Worm (Caenorhabditis elegans) whole organism, late embryonic: ENCODE results near the gene K07F5.8.
A peak's percentile ranks its signal among the peaks of the same experiment; 100 is the strongest.

Experiments used
- C08G9.2 ChIP-seq: sonication (generic microtip); optimal IDR thresholded peaks from 2 replicates; lab custom pipeline; 2016; ENCODE audit warnings: mild to moderate bottlenecking, missing genetic modification characterization, moderate library complexity, missing compliant biosample characterization
- F13H6.1 ChIP-seq: sonication (generic microtip); optimal IDR thresholded peaks from 2 replicates; lab custom pipeline; 2016; ENCODE audit warnings: missing genetic modification characterization, missing compliant biosample characterization
- K02D7.2 ChIP-seq: sonication (generic microtip); optimal IDR thresholded peaks from 2 replicates; lab custom pipeline; 2017; ENCODE audit warnings: mild to moderate bottlenecking, missing genetic modification characterization, missing compliant biosample characterization
- K09A11.1 ChIP-seq: sonication (generic microtip); optimal IDR thresholded peaks from 2 replicates; lab custom pipeline; 2017; ENCODE audit warnings: antibody characterized with exemption, mild to moderate bottlenecking, missing genetic modification characterization, missing compliant biosample characterization; ENCODE audit not compliant: insufficient read depth
- Y22D7AL.16 ChIP-seq: sonication (generic microtip); optimal IDR thresholded peaks from 2 replicates; lab custom pipeline; 2016; ENCODE audit warnings: missing genetic modification characterization, missing compliant biosample characterization
- ahr-1 ChIP-seq: sonication (generic microtip); optimal IDR thresholded peaks from 2 replicates; lab custom pipeline; 2016; ENCODE audit warnings: missing genetic modification characterization, missing compliant biosample characterization
- ama-1 ChIP-seq: fragments of 150-350 bp; optimal IDR thresholded peaks from 2 replicates; lab custom pipeline; 2014
- ceh-14 ChIP-seq: sonication (generic microtip); optimal IDR thresholded peaks from 2 replicates; lab custom pipeline; 2016; ENCODE audit warnings: missing genotype, missing genetic modification characterization, missing compliant biosample characterization
- ceh-18 ChIP-seq: sonication (generic microtip); optimal IDR thresholded peaks from 2 replicates; lab custom pipeline; 2016; ENCODE audit warnings: missing genetic modification characterization, missing compliant biosample characterization
- ceh-2 ChIP-seq: sonication (generic microtip); optimal IDR thresholded peaks from 2 replicates; lab custom pipeline; 2016; ENCODE audit warnings: missing genotype, missing genetic modification characterization, missing compliant biosample characterization
- ceh-22 ChIP-seq: sonication (generic microtip); optimal IDR thresholded peaks from 2 replicates; lab custom pipeline; 2017; ENCODE audit warnings: missing biosample characterization, missing genetic modification characterization
- ceh-30 ChIP-seq: fragments of 150-350 bp; optimal IDR thresholded peaks from 2 replicates; lab custom pipeline; 2014; ENCODE audit warnings: missing biosample characterization, missing genetic modification characterization
- ceh-31 ChIP-seq: sonication (generic microtip); optimal IDR thresholded peaks from 2 replicates; lab custom pipeline; 2016; ENCODE audit warnings: missing genetic modification characterization, missing compliant biosample characterization
- ceh-34 ChIP-seq: sonication (generic microtip); optimal IDR thresholded peaks from 2 replicates; lab custom pipeline; 2016; ENCODE audit warnings: mild to moderate bottlenecking, missing genetic modification characterization, missing compliant biosample characterization
- ceh-48 ChIP-seq: sonication (generic microtip); optimal IDR thresholded peaks from 2 replicates; lab custom pipeline; 2016; ENCODE audit warnings: missing genetic modification characterization, inconsistent platforms, missing compliant biosample characterization
- ceh-6 ChIP-seq: fragments of 200-800 bp; sonication (Bioruptor generic); optimal IDR thresholded peaks from 2 replicates; lab custom pipeline; 2018; ENCODE audit warnings: mild to moderate bottlenecking, missing genetic modification characterization, missing compliant biosample characterization
- che-1 ChIP-seq: sonication (generic microtip); optimal IDR thresholded peaks from 2 replicates; lab custom pipeline; 2016; ENCODE audit warnings: mild to moderate bottlenecking, missing genetic modification characterization, missing compliant biosample characterization
- dve-1 ChIP-seq: sonication (generic microtip); optimal IDR thresholded peaks from 2 replicates; lab custom pipeline; 2017; ENCODE audit warnings: antibody characterized with exemption, mild to moderate bottlenecking, missing genetic modification characterization, missing compliant biosample characterization
- elt-4 ChIP-seq: sonication (generic microtip); optimal IDR thresholded peaks from 2 replicates; lab custom pipeline; 2016; ENCODE audit warnings: missing genetic modification characterization, missing compliant biosample characterization
- fax-1 ChIP-seq: sonication (generic microtip); optimal IDR thresholded peaks from 2 replicates; lab custom pipeline; 2016; ENCODE audit warnings: missing genotype, missing genetic modification characterization, missing compliant biosample characterization
- fkh-10 ChIP-seq: fragments of 150-350 bp; optimal IDR thresholded peaks from 2 replicates; lab custom pipeline; 2014; ENCODE audit warnings: missing biosample characterization, missing genetic modification reagents, missing genetic modification characterization
- fkh-6 ChIP-seq: sonication (generic microtip); optimal IDR thresholded peaks from 2 replicates; lab custom pipeline; 2016; ENCODE audit warnings: missing genetic modification characterization, missing compliant biosample characterization
- hlh-13 ChIP-seq: fragments of 200-800 bp; sonication (Bioruptor generic); optimal IDR thresholded peaks from 2 replicates; lab custom pipeline; 2018; ENCODE audit warnings: mild to moderate bottlenecking, missing genetic modification characterization, missing compliant biosample characterization
- hlh-15 ChIP-seq: sonication (generic microtip); optimal IDR thresholded peaks from 2 replicates; lab custom pipeline; 2016; ENCODE audit warnings: missing genetic modification characterization, missing compliant biosample characterization
- hlh-30 ChIP-seq: sonication (generic microtip); optimal IDR thresholded peaks from 2 replicates; lab custom pipeline; 2017; ENCODE audit warnings: antibody characterized with exemption, missing genetic modification characterization, missing compliant biosample characterization; ENCODE audit not compliant: insufficient read depth
- hlh-6 ChIP-seq: sonication (generic microtip); optimal IDR thresholded peaks from 2 replicates; lab custom pipeline; 2016; ENCODE audit warnings: missing genotype, missing genetic modification characterization, missing compliant biosample characterization
- lim-6 ChIP-seq: sonication (generic microtip); optimal IDR thresholded peaks from 2 replicates; lab custom pipeline; 2016; ENCODE audit warnings: missing genetic modification characterization, missing compliant biosample characterization
- lin-11 ChIP-seq: fragments of 200-800 bp; sonication (Bioruptor generic); optimal IDR thresholded peaks from 2 replicates; lab custom pipeline; 2018; ENCODE audit warnings: mild to moderate bottlenecking, missing genetic modification characterization, missing compliant biosample characterization
- nfya-1 ChIP-seq: sonication (generic microtip); optimal IDR thresholded peaks from 2 replicates; lab custom pipeline; 2017; ENCODE audit warnings: missing genetic modification characterization, mild to moderate bottlenecking, missing compliant biosample characterization, antibody characterized with exemption, moderate library complexity
- nhr-232 ChIP-seq: sonication (generic microtip); optimal IDR thresholded peaks from 2 replicates; lab custom pipeline; 2016; ENCODE audit warnings: missing genetic modification characterization, missing compliant biosample characterization
- npax-4 ChIP-seq: sonication (generic microtip); optimal IDR thresholded peaks from 2 replicates; lab custom pipeline; 2016; ENCODE audit warnings: missing genetic modification characterization, missing compliant biosample characterization
- pat-9 ChIP-seq: fragments of 200-800 bp; sonication (Bioruptor generic); optimal IDR thresholded peaks from 2 replicates; lab custom pipeline; 2018; ENCODE audit warnings: mild to moderate bottlenecking, missing genetic modification characterization, moderate library complexity, missing compliant biosample characterization
- pax-1 ChIP-seq: fragments of 150-350 bp; optimal IDR thresholded peaks from 2 replicates; lab custom pipeline; 2014; ENCODE audit warnings: missing biosample characterization, missing genetic modification characterization
- pha-2 ChIP-seq: sonication (generic microtip); optimal IDR thresholded peaks from 2 replicates; lab custom pipeline; 2017; ENCODE audit warnings: mild to moderate bottlenecking, missing genetic modification characterization, missing compliant biosample characterization
- pha-4 ChIP-seq: fragments of 150-350 bp; optimal IDR thresholded peaks from 2 replicates; lab custom pipeline; 2018; ENCODE audit warnings: missing biosample characterization, missing genetic modification reagents, missing genetic modification characterization
- pros-1 ChIP-seq: fragments of 150-350 bp; optimal IDR thresholded peaks from 2 replicates; lab custom pipeline; 2014; ENCODE audit warnings: missing biosample characterization, missing genetic modification reagents, missing genetic modification characterization
- ref-2 ChIP-seq: sonication (generic microtip); optimal IDR thresholded peaks from 2 replicates; lab custom pipeline; 2016; ENCODE audit warnings: missing genetic modification characterization, missing compliant biosample characterization
- rnt-1 ChIP-seq: sonication (generic microtip); optimal IDR thresholded peaks from 2 replicates; lab custom pipeline; 2016; ENCODE audit warnings: missing genetic modification characterization, missing compliant biosample characterization
- syd-9 ChIP-seq: sonication (generic microtip); optimal IDR thresholded peaks from 2 replicates; lab custom pipeline; 2016; ENCODE audit warnings: mild to moderate bottlenecking, missing genetic modification characterization, moderate library complexity, missing compliant biosample characterization
- tbx-7 ChIP-seq: sonication (generic microtip); optimal IDR thresholded peaks from 2 replicates; lab custom pipeline; 2016; ENCODE audit warnings: missing genotype, missing genetic modification characterization, missing compliant biosample characterization
- unc-42 ChIP-seq: sonication (generic microtip); optimal IDR thresholded peaks from 2 replicates; lab custom pipeline; 2016; ENCODE audit warnings: missing genotype, missing genetic modification characterization, missing compliant biosample characterization
- unc-55 ChIP-seq: sonication (generic microtip); optimal IDR thresholded peaks from 2 replicates; lab custom pipeline; 2017; ENCODE audit warnings: missing biosample characterization, missing genetic modification reagents, missing genetic modification characterization
- ztf-16 ChIP-seq: sonication (generic microtip); optimal IDR thresholded peaks from 2 replicates; lab custom pipeline; 2017; ENCODE audit warnings: missing genetic modification characterization, missing compliant biosample characterization

The K07F5.8 gene

ce11 chrIV:9889857-9890256, 40.3 kb upstream of the K07F5.8 start, which contains the start of gene ttbk-3:
Gene ttbk-3, minus strand, starts transcription at chrIV:9889957.
- no peak for TF ChIP-seq ceh-2 (tag; lab: Kevin White, UChicago)
- no peak for TF ChIP-seq npax-4 (tag; lab: Kevin White, UChicago)
- TF ChIP-seq pha-2 (tag; lab: Kevin White, UChicago) = no peak
- no peak for TF ChIP-seq lim-6 (tag; lab: Kevin White, UChicago)
- no peak for TF ChIP-seq Y22D7AL.16
- no peak for TF ChIP-seq ceh-18 (tag; lab: Kevin White, UChicago)

- TF ChIP-seq F13H6.1 (no peak), ztf-16 (no peak), dve-1 (tag; lab: Kevin White, UChicago) (peak; percentile 2), unc-55 (GFP tag; lab: Kevin White, UChicago) (peak; percentile 28), unc-42 (tag; lab: Kevin White, UChicago) (peak; percentile 86), nfya-1 (tag; lab: Kevin White, UChicago) (peak; percentile 16), ceh-31 (peak; percentile 44)
- TF ChIP-seq, all 69 proteins: peak for 5
These were observed 34.7 kb upstream of the K07F5.8 start, which contains the start of the genes prp-18 and mccc-1 for ce11 chrIV:9884257-9884656. Gene prp-18, minus strand, starts transcription at chrIV:9884383. Gene mccc-1, plus strand, starts transcription at chrIV:9884570.

- TF ChIP-seq F13H6.1 (no peak), ceh-34 (tag; lab: Kevin White, UChicago) (no peak)
These were observed 29.4 kb upstream of the K07F5.8 start, which contains the start of gene nhr-4 for ce11 chrIV:9878893-9879379. Gene nhr-4, plus strand, starts transcription at chrIV:9879329.

DNA sequence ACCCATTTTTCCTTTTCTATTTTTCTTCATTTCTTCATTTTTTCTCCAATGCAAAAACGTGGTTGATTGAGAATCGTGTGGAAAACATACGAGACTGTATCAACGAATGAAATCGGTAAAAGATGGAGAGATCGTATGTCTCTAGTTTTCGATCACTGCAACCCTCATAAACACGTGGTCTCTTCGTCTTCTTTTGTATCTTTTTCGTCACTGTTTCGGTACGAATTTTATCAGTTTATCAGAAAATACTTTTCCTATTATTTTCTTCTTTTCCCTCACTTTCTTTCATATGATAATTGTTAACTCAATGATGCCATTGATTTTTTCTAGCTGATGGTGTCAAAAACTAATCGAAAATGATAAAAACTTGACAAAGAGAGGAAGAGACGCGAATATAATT, 26.1 kb upstream of the K07F5.8 start:
- TF ChIP-seq nhr-232 (no peak), elt-4 (no peak), K02D7.2 (tag; lab: Kevin White, UChicago) (no peak), lin-11 (no peak), rnt-1 (no peak), ceh-14 (no peak), ceh-48 (tag; lab: Kevin White, UChicago) (no peak), ceh-30 (no peak)

ce11 chrIV:9873837-9874236, 24.3 kb upstream of the K07F5.8 start:
- TF ChIP-seq unc-55 (GFP tag; lab: Kevin White, UChicago) (peak; percentile 9), K09A11.1 (tag; lab: Kevin White, UChicago) (no peak), elt-4 (no peak), ceh-30 (no peak), ama-1 (lab: Kevin White, UChicago) (no peak), ceh-34 (tag; lab: Kevin White, UChicago) (peak; percentile 79), fkh-6 (no peak), fax-1 (tag; lab: Kevin White, UChicago) (no peak), fkh-10 (no peak), pax-1 (no peak), rnt-1 (no peak), C08G9.2 (tag; lab: Kevin White, UChicago) (no peak), pha-4 (tag; lab: Kevin White, UChicago) (no peak), ceh-18 (tag; lab: Kevin White, UChicago) (peak; percentile 11), pat-9 (no peak), che-1 (tag; lab: Kevin White, UChicago) (no peak), hlh-6 (tag; lab: Kevin White, UChicago) (no peak), hlh-13 (no peak), hlh-15 (tag; lab: Kevin White, UChicago) (no peak), K02D7.2 (tag; lab: Kevin White, UChicago) (no peak), Y22D7AL.16 (no peak), ceh-22 (no peak), pros-1 (no peak), ceh-6 (GFP tag; lab: Kevin White, UChicago) (no peak), tbx-7 (tag; lab: Kevin White, UChicago) (no peak), ref-2 (tag; lab: Kevin White, UChicago) (no peak), nfya-1 (tag; lab: Kevin White, UChicago) (peak; percentile 28), hlh-30 (tag; lab: Kevin White, UChicago) (peak; percentile 31), syd-9 (tag; lab: Kevin White, UChicago) (no peak), ceh-31 (peak; percentile 34), ahr-1 (no peak)
- TF ChIP-seq, all 69 proteins: peak for 6
